Fruit fly (Drosophila melanogaster) whole organism, embryonic: ENCODE data around the gene IRSp53.

Source experiments
- B-H1 ChIP-seq: fragments of 200-800 bp; sonication (Bioruptor generic); IDR thresholded peaks from 3 replicates; pipeline ENCODE4 v1.3.6; 2022; ENCODE audit warnings: missing biosample characterization, missing genetic modification characterization
- CG1024 ChIP-seq: fragments of 200-800 bp; sonication (Bioruptor generic); IDR thresholded peaks from 2 replicates; pipeline ENCODE4 v1.3.6; 2022; ENCODE audit warnings: missing biosample characterization, missing genetic modification characterization
- CG10565 ChIP-seq: fragments of 200-800 bp; sonication (Bioruptor generic); optimal IDR thresholded peaks from 3 replicates; lab custom pipeline; 2016; ENCODE audit warnings: missing biosample characterization, mild to moderate bottlenecking, missing genetic modification characterization
- CG12104 ChIP-seq: fragments of 200-800 bp; sonication (Bioruptor generic); optimal IDR thresholded peaks from 3 replicates; lab custom pipeline; 2016; ENCODE audit warnings: missing biosample characterization, missing genetic modification characterization
- CG12155 ChIP-seq: fragments of 200-800 bp; sonication (Bioruptor generic); optimal IDR thresholded peaks from 3 replicates; lab custom pipeline; 2016; ENCODE audit warnings: missing biosample characterization, missing genetic modification characterization
- CG14710 ChIP-seq: fragments of 200-800 bp; sonication (Bioruptor generic); optimal IDR thresholded peaks from 3 replicates; lab custom pipeline; 2019; ENCODE audit warnings: missing biosample characterization, mild to moderate bottlenecking, missing genetic modification characterization, moderate library complexity
- CG14860 ChIP-seq: fragments of 200-800 bp; sonication (Bioruptor generic); IDR thresholded peaks from 3 replicates; pipeline ENCODE4 v1.3.6; 2022; ENCODE audit warnings: missing biosample characterization, missing genetic modification characterization; ENCODE audit not compliant: partially characterized antibody
- CG1603 ChIP-seq: fragments of 200-800 bp; sonication (Bioruptor generic); optimal IDR thresholded peaks from 2 replicates; lab custom pipeline; 2019; ENCODE audit warnings: missing biosample characterization, mild to moderate bottlenecking, missing genetic modification characterization, moderate library complexity
- CG17186 ChIP-seq: fragments of 200-800 bp; sonication (Bioruptor generic); optimal IDR thresholded peaks from 3 replicates; lab custom pipeline; 2017; ENCODE audit warnings: missing biosample characterization, missing genetic modification reagents, missing genetic modification characterization
- CG18764 ChIP-seq: fragments of 200-800 bp; sonication (Bioruptor generic); optimal IDR thresholded peaks from 3 replicates; lab custom pipeline; 2016; ENCODE audit warnings: missing biosample characterization, missing genetic modification characterization
- CG3847 ChIP-seq: fragments of 200-800 bp; sonication (Bioruptor generic); IDR thresholded peaks from 2 replicates; pipeline ENCODE4 v1.3.6; 2022; ENCODE audit warnings: missing biosample characterization, missing genetic modification characterization
- CG6791 ChIP-seq: fragments of 200-800 bp; sonication (Bioruptor generic); IDR thresholded peaks from 3 replicates; pipeline ENCODE4 v1.3.6; 2022; ENCODE audit warnings: missing biosample characterization, missing genetic modification characterization; ENCODE audit not compliant: partially characterized antibody
- CG6813 ChIP-seq: fragments of 200-800 bp; sonication (Bioruptor generic); optimal IDR thresholded peaks from 2 replicates; lab custom pipeline; 2017; ENCODE audit warnings: missing biosample characterization, missing genetic modification characterization, mild to moderate bottlenecking, moderate library complexity, missing genetic modification reagents
- CG7786 ChIP-seq: fragments of 200-800 bp; sonication (Bioruptor generic); optimal IDR thresholded peaks from 2 replicates; lab custom pipeline; 2016; ENCODE audit warnings: missing biosample characterization, missing genetic modification characterization
- CG8359 ChIP-seq: fragments of 200-800 bp; sonication (Bioruptor generic); optimal IDR thresholded peaks from 2 replicates; lab custom pipeline; 2017; ENCODE audit warnings: missing biosample characterization, mild to moderate bottlenecking, missing genetic modification characterization, borderline replicate concordance
- CG8924 ChIP-seq: fragments of 200-800 bp; optimal IDR thresholded peaks from 3 replicates; lab custom pipeline; 2019; ENCODE audit warnings: missing biosample characterization, mild to moderate bottlenecking, missing genetic modification characterization, moderate library complexity
- CoRest ChIP-seq: fragments of 200-800 bp; sonication (Bioruptor generic); optimal IDR thresholded peaks from 3 replicates; lab custom pipeline; 2018; ENCODE audit warnings: missing biosample characterization, mild to moderate bottlenecking, missing genetic modification characterization, moderate library complexity
- Hand ChIP-seq: fragments of 200-800 bp; sonication (Bioruptor generic); optimal IDR thresholded peaks from 2 replicates; lab custom pipeline; 2017; ENCODE audit warnings: mild to moderate bottlenecking, missing biosample characterization, missing genetic modification reagents, missing genetic modification characterization
- Med ChIP-seq: fragments of 200-800 bp; sonication (Bioruptor generic); peaks from one replicate; lab custom pipeline; 2016; ENCODE audit warnings: missing biosample characterization, missing genetic modification characterization, mild to moderate bottlenecking, inconsistent platforms, moderate library complexity
- Myb ChIP-seq: fragments of 200-800 bp; sonication (Bioruptor generic); optimal IDR thresholded peaks from 2 replicates; lab custom pipeline; 2016; ENCODE audit warnings: missing biosample characterization, missing genetic modification characterization
- Sry-δ ChIP-seq: fragments of 200-800 bp; sonication (Bioruptor generic); optimal IDR thresholded peaks from 2 replicates; lab custom pipeline; 2016; ENCODE audit warnings: missing biosample characterization, missing genetic modification characterization
- Ssrp ChIP-seq: fragments of 200-800 bp; sonication (Bioruptor generic); optimal IDR thresholded peaks from 2 replicates; lab custom pipeline; 2018; ENCODE audit warnings: missing biosample characterization, mild to moderate bottlenecking, missing genetic modification characterization, moderate library complexity
- aop ChIP-seq: fragments of 200-800 bp; sonication (Bioruptor generic); IDR thresholded peaks from 2 replicates; pipeline ENCODE4 v1.3.6; 2022; ENCODE audit warnings: missing biosample characterization, missing genetic modification characterization
- bsh ChIP-seq, 2 experiments: fragments of 200-800 bp; sonication (Bioruptor generic); optimal IDR thresholded peaks; 2 replicates each; lab custom pipeline; 2017 to 2018; ENCODE audit warnings: mild to moderate bottlenecking in 2 of 2, missing biosample characterization in 2 of 2, missing genetic modification characterization in 2 of 2, moderate library complexity in 1 of 2
- cato ChIP-seq: fragments of 200-800 bp; sonication (Bioruptor generic); optimal IDR thresholded peaks from 2 replicates; lab custom pipeline; 2016; ENCODE audit warnings: missing biosample characterization, missing genetic modification characterization, borderline replicate concordance
- chinmo ChIP-seq: fragments of 200-800 bp; sonication (Bioruptor generic); IDR thresholded peaks from 4 replicates; pipeline ENCODE4 v1.3.6; 2022; ENCODE audit warnings: missing biosample characterization, missing genetic modification characterization; ENCODE audit not compliant: partially characterized antibody
- chm ChIP-seq: fragments of 200-800 bp; sonication (Bioruptor generic); IDR thresholded peaks from 2 replicates; pipeline ENCODE4 v1.3.6; 2022; ENCODE audit warnings: missing biosample characterization, missing genetic modification characterization
- ci ChIP-seq: fragments of 200-800 bp; sonication (Bioruptor generic); IDR thresholded peaks from 3 replicates; pipeline ENCODE4 v1.3.6; 2022; ENCODE audit warnings: missing biosample characterization, missing genetic modification characterization
- crc ChIP-seq: fragments of 200-800 bp; sonication (Bioruptor generic); optimal IDR thresholded peaks from 2 replicates; lab custom pipeline; 2016; ENCODE audit warnings: missing biosample characterization, missing genetic modification characterization
- dmrt99B ChIP-seq: fragments of 200-800 bp; sonication (Bioruptor generic); optimal IDR thresholded peaks from 2 replicates; lab custom pipeline; 2018; ENCODE audit warnings: missing biosample characterization, mild to moderate bottlenecking, missing genetic modification characterization, moderate library complexity
- eve ChIP-seq, 2 experiments: fragments of >200 bp; optimal IDR thresholded peaks; 2 replicates each; lab custom pipeline; 2017; ENCODE audit warnings: missing biosample characterization in 2 of 2, missing genetic modification characterization in 2 of 2
- fru ChIP-seq: fragments of >200 bp; optimal IDR thresholded peaks from 2 replicates; lab custom pipeline; 2017
- ftz-f1 ChIP-seq: fragments of 200-800 bp; sonication (Bioruptor generic); optimal IDR thresholded peaks from 2 replicates; lab custom pipeline; 2016; ENCODE audit warnings: missing biosample characterization, missing genetic modification characterization
- gfzf ChIP-seq: fragments of 200-800 bp; sonication (Bioruptor generic); optimal IDR thresholded peaks from 2 replicates; lab custom pipeline; 2016; ENCODE audit warnings: missing biosample characterization, mild to moderate bottlenecking, missing genetic modification characterization, moderate library complexity
- gsb-n ChIP-seq: fragments of 200-800 bp; sonication (Bioruptor generic); optimal IDR thresholded peaks from 3 replicates; lab custom pipeline; 2018; ENCODE audit warnings: missing biosample characterization, mild to moderate bottlenecking, missing genetic modification characterization
- h ChIP-seq: fragments of >200 bp; optimal IDR thresholded peaks from 2 replicates; lab custom pipeline; 2017
- hth ChIP-seq: fragments of >200 bp; optimal IDR thresholded peaks from 2 replicates; lab custom pipeline; 2017; ENCODE audit warnings: inconsistent platforms
- ind ChIP-seq: fragments of 200-800 bp; sonication (Bioruptor generic); optimal IDR thresholded peaks from 3 replicates; lab custom pipeline; 2016; ENCODE audit warnings: missing biosample characterization, missing genetic modification characterization
- lmd ChIP-seq: fragments of 200-800 bp; sonication (Bioruptor generic); IDR thresholded peaks from 2 replicates; pipeline ENCODE4 v1.3.6; 2022; ENCODE audit warnings: missing biosample characterization, missing genetic modification characterization
- p53 ChIP-seq: fragments of 200-800 bp; sonication (Bioruptor generic); optimal IDR thresholded peaks from 2 replicates; lab custom pipeline; 2016; ENCODE audit warnings: missing biosample characterization, missing genetic modification characterization
- pan ChIP-seq, 4 experiments: fragments of >200 bp in 3 of 4; fragments of 200-800 bp in 1 of 4; sonication (Bioruptor generic) in 1 of 4; optimal IDR thresholded peaks in 3 of 4; IDR thresholded peaks in 1 of 4; 2 replicates each; pipeline versions ENCODE4 v1.3.6 to Lab custom; 2017 to 2022; ENCODE audit warnings: missing biosample characterization in 2 of 4, missing genetic modification characterization in 2 of 4, mixed read lengths in 1 of 4
- pb ChIP-seq: fragments of 200-800 bp; sonication (Bioruptor generic); optimal IDR thresholded peaks from 3 replicates; lab custom pipeline; 2016; ENCODE audit warnings: missing biosample characterization, missing genetic modification characterization
- run ChIP-seq: fragments of 200-800 bp; sonication (Bioruptor generic); optimal IDR thresholded peaks from 3 replicates; lab custom pipeline; 2018; ENCODE audit warnings: missing biosample characterization, mild to moderate bottlenecking, missing genetic modification characterization
- slp2 ChIP-seq: fragments of 200-800 bp; sonication (Bioruptor generic); optimal IDR thresholded peaks from 2 replicates; lab custom pipeline; 2016; ENCODE audit warnings: missing biosample characterization, missing genetic modification characterization
- sug ChIP-seq: fragments of 200-800 bp; optimal IDR thresholded peaks from 2 replicates; lab custom pipeline; 2019; ENCODE audit warnings: missing biosample characterization, mild to moderate bottlenecking, missing genetic modification characterization, moderate library complexity
- tna ChIP-seq: fragments of 200-800 bp; sonication (Bioruptor generic); IDR thresholded peaks from 2 replicates; pipeline ENCODE4 v1.3.6; 2022; ENCODE audit warnings: missing biosample characterization, missing genetic modification characterization; ENCODE audit not compliant: partially characterized antibody
- wek ChIP-seq: fragments of 200-800 bp; sonication (Bioruptor generic); optimal IDR thresholded peaks from 3 replicates; lab custom pipeline; 2018; ENCODE audit warnings: missing biosample characterization, mild to moderate bottlenecking, missing genetic modification characterization, moderate library complexity
- z ChIP-seq: fragments of 200-800 bp; sonication (Bioruptor generic); IDR thresholded peaks from 3 replicates; pipeline ENCODE4 v1.3.6; 2022; ENCODE audit warnings: missing biosample characterization, missing genetic modification characterization
- zen ChIP-seq: fragments of 200-800 bp; sonication (Bioruptor generic); optimal IDR thresholded peaks from 3 replicates; lab custom pipeline; 2018; ENCODE audit warnings: missing biosample characterization, mild to moderate bottlenecking, missing genetic modification characterization, moderate library complexity

IRSp53 gene

dm6 chr3L:11097982-11098663 lies 37.7 kb upstream of the IRSp53 start, which contains the start of the genes Irbp18 and APP-BP1 (continued):
- peak; percentile 70 for TF ChIP-seq wek (GFP tag; lab: Kevin White, UChicago)
- peak; percentile 89 for TF ChIP-seq CG10565 (GFP tag; lab: Kevin White, UChicago)
- TF ChIP-seq CG6813 (GFP tag; lab: Kevin White, UChicago) = peak; percentile 83
- TF ChIP-seq B-H1 (GFP tag; lab: Robert Waterston, UW) = peak; percentile 81
- TF ChIP-seq hth = no peak
- peak; percentile 60 for TF ChIP-seq Sry-δ
- TF ChIP-seq CG14710 (tag; lab: Kevin White, UChicago) = peak; percentile 94
- peak; percentile 63 for TF ChIP-seq CG1024 (GFP tag; lab: Robert Waterston, UW)
- peak; percentile 89 for TF ChIP-seq sug (tag; lab: Kevin White, UChicago)
- no peak for TF ChIP-seq eve (GFP tag; optimal IDR thresholded peaks at IDR 0.05; lab: Kevin White, UChicago)
- TF ChIP-seq CG6791 (GFP tag; lab: Robert Waterston, UW) = no peak; the same call in 2 of the 3 replicates
- no peak for TF ChIP-seq pan (optimal IDR thresholded peaks at IDR 0.05; lab: Kevin White, UChicago)
- TF ChIP-seq pan (GFP tag; optimal IDR thresholded peaks at IDR 0.05 in 1 of 2, IDR thresholded peaks at IDR 0.05 in 1 of 2) = peak in 1 of 2 experiments; percentile 92
- TF ChIP-seq CG14860 = no peak
- TF ChIP-seq ci (GFP tag; lab: Robert Waterston, UW) = peak; percentile 84
- TF ChIP-seq h = no peak
- peak; percentile 86 for TF ChIP-seq lmd
- peak; percentile 91 for TF ChIP-seq dmrt99B
- peak; percentile 85 for TF ChIP-seq zen (tag; lab: Kevin White, UChicago)
- peak; percentile 92 for TF ChIP-seq CG18764 (GFP tag; lab: Kevin White, UChicago)
- peak; percentile 53; the same call in 1 of the 2 replicates for TF ChIP-seq aop (GFP tag; lab: Robert Waterston, UW)
- TF ChIP-seq CG7786 (GFP tag; lab: Kevin White, UChicago) = peak; percentile 94
- peak; percentile 90 for TF ChIP-seq Ssrp (tag; lab: Kevin White, UChicago)
- TF ChIP-seq ftz-f1 (GFP tag; lab: Kevin White, UChicago) = peak; percentile 16
- peak; percentile 99 for TF ChIP-seq Med (GFP tag; lab: Kevin White, UChicago)
- peak; percentile 81 for TF ChIP-seq pb (GFP tag; lab: Kevin White, UChicago)
- peak; percentile 94 for TF ChIP-seq CG8924 (tag; lab: Kevin White, UChicago)
- TF ChIP-seq cato (GFP tag; lab: Kevin White, UChicago) = peak; percentile 91
- peak; percentile 74 for TF ChIP-seq CG8359
- 0 out of 3 replicates have a peak, but pooled peaks have one; percentile 27 for TF ChIP-seq z (GFP tag; lab: Robert Waterston, UW)
- peak; percentile 87 for TF ChIP-seq CG17186
- TF ChIP-seq p53 (GFP tag; lab: Kevin White, UChicago) = peak; percentile 87
- peak; percentile 79 for TF ChIP-seq chm (GFP tag; lab: Robert Waterston, UW)
- peak; percentile 95 for TF ChIP-seq slp2 (GFP tag; lab: Kevin White, UChicago)
- TF ChIP-seq bsh (GFP tag; optimal IDR thresholded peaks at IDR 0.05; lab: Kevin White, UChicago) = peak; percentile 84 to 92
- peak; percentile 89 for TF ChIP-seq CG3847 (GFP tag; lab: Robert Waterston, UW)
- TF ChIP-seq CG12104 (GFP tag; lab: Kevin White, UChicago) = peak; percentile 95
- TF ChIP-seq gfzf (GFP tag; lab: Kevin White, UChicago) = peak; percentile 23
- peak; percentile 95 for TF ChIP-seq CoRest
- peak; percentile 89 for TF ChIP-seq gsb-n (tag; lab: Kevin White, UChicago)
- peak; percentile 95 for TF ChIP-seq ind (GFP tag; lab: Kevin White, UChicago)
- peak; percentile 84 for TF ChIP-seq Hand (GFP tag; lab: Kevin White, UChicago)
- TF ChIP-seq Myb (GFP tag; lab: Kevin White, UChicago) = peak; percentile 83
- TF ChIP-seq run (tag; lab: Kevin White, UChicago) = peak; percentile 58
- peak; percentile 92 for TF ChIP-seq CG12155 (GFP tag; lab: Kevin White, UChicago)
- 0 out of 4 replicates have a peak, but pooled peaks have one; percentile 4 for TF ChIP-seq chinmo
- no peak for TF ChIP-seq fru (lab: Kevin White, UChicago)
- TF ChIP-seq tna (GFP tag; lab: Robert Waterston, UW) = no peak
- TF ChIP-seq crc (GFP tag; lab: Kevin White, UChicago) = peak; percentile 91
- peak; percentile 88 for TF ChIP-seq CG1603
